Fruit fly (Drosophila melanogaster) whole organism, wandering third instar larva: ENCODE measurements around the gene Hip14.

Source experiments
- brk ChIP-seq: fragments of 200-800 bp; sonication (Bioruptor generic); optimal IDR thresholded peaks from 2 replicates; lab custom pipeline; 2016; ENCODE audit warnings: missing biosample characterization, mild to moderate bottlenecking, missing genetic modification characterization
- usp ChIP-seq: fragments of >200 bp; optimal IDR thresholded peaks from 2 replicates; lab custom pipeline; 2017; ENCODE audit warnings: missing biosample characterization, missing genetic modification characterization

dm6 chr3L:15954784-15955427 is 33.1 kb upstream of the Hip14 start, which contains the start of the genes Pka-C3 and GXIVsPLA2:
- TF ChIP-seq usp (no peak), brk (GFP tag; lab: Kevin White, UChicago) (no peak)
